Worm (Caenorhabditis elegans): ENCODE data around the gene F14B8.4.

Gene F14B8.4

DNA sequence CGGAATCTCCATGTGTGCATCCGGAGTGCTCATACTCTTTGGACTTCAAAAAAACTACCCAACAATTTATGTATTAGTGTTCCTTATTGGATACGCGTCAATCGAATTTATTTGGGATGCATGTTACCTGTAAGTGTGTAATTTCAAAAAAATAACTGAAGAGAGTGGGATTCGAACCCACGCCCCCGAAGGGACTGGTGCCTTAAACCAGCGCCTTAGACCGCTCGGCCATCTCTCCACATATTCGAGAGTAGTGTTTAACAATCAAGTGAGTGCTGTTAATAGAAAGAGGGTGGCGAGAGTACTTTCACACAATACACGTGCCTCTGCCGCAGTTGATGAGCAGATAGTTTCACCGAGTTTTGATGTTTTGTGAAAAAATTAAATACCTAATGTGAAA is 3.2 kb upstream of the F14B8.4 start (continued):
- TF ChIP-seq dpl-1 (GFP tag; optimal IDR thresholded peaks at IDR 0.05), result no peak
- TF ChIP-seq nhr-25 (tag; optimal IDR thresholded peaks at IDR 0.05; ENCODE audit: borderline replicate concordance, insufficient read depth), result no peak
- no peak for TF ChIP-seq spr-3 (GFP tag; optimal IDR thresholded peaks at IDR 0.05)
- peak; percentile 76 for TF ChIP-seq ZK337.2 (GFP tag; IDR thresholded peaks at IDR 0.05)
- TF ChIP-seq ceh-82 (tag; optimal IDR thresholded peaks at IDR 0.05), result no peak
- peak; percentile 87 for TF ChIP-seq F26F4.8 (GFP tag; conservative IDR thresholded peaks at IDR 0.05)
- TF ChIP-seq nhr-28 (tag; optimal IDR thresholded peaks at IDR 0.05), result peak; percentile 56
- TF ChIP-seq duxl-1 (tag; optimal IDR thresholded peaks at IDR 0.05; ENCODE audit: poor library complexity), result peak; percentile 80
- TF ChIP-seq dmd-9 (GFP tag; IDR thresholded peaks at IDR 0.05), result peak; percentile 74
- no peak for TF ChIP-seq ces-1 (GFP tag; optimal IDR thresholded peaks at IDR 0.05)

DNA sequence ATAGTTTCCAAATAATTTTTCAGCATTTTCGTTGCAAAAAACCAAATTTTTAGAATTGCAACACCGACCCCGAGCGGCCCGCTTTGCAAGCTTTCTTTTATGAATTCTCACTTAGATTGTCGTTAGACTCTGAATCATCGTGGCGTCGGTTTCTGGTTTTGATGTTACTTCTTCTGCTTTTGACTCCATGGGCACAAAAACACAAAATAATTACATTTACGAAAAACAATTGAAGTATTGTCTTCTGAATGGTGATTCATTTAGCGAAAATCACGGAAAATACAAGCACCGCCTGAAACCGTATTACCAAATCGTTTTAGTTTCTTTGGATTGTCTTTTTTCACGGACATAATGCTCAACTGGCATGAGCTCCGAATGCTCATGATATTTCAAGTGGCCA is 1.3 kb upstream of the F14B8.4 start, which contains the start of gene pes-23:
Gene pes-23, plus strand, starts transcription at position 301 of the 400 bp plus-strand sequence.
- TF ChIP-seq nhr-76 (tag; optimal IDR thresholded peaks at IDR 0.05) (no peak), Y75B8A.6 (GFP tag; IDR thresholded peaks at IDR 0.05) (no peak), saeg-2 (GFP tag; IDR thresholded peaks at IDR 0.05) (no peak), lin-1 (GFP tag; IDR thresholded peaks at IDR 0.05) (no peak), daf-19 (GFP tag; conservative IDR thresholded peaks at IDR 0.05) (no peak), mdt-29 (GFP tag; IDR thresholded peaks at IDR 0.05) (no peak), lin-13 (GFP tag; optimal IDR thresholded peaks at IDR 0.05) (no peak), fkh-10 (GFP tag; optimal IDR thresholded peaks at IDR 0.05) (no peak)

DNA sequence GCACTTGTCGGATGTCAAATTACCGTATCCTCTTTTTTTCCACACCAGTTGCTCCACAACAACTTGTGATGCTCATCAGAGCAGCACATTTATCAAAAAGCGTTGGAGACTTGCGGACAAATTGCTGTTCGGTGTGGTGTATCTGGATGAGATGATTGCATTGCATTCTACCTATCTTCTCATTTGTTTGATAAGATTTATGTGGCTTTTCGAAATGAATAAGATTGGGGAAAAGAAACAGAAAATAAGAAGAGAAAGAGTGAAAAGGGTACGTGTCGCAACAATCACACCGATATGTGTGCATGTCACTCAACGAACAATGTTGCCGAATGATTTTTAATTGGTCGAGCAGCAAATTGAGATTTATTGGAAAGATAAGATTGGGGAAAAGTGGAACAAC is 5.6 kb downstream of the F14B8.4 start:
- TF ChIP-seq F37D6.2 (tag; optimal IDR thresholded peaks at IDR 0.05), result no peak
- no peak for TF ChIP-seq skn-1 (tag; optimal IDR thresholded peaks at IDR 0.05)
- TF ChIP-seq daf-16 (GFP tag; optimal IDR thresholded peaks at IDR 0.05), result peak in 1 of 2 experiments; percentile 36
- TF ChIP-seq daf-16 (tag; optimal IDR thresholded peaks at IDR 0.05), result no peak
- TF ChIP-seq nhr-11 (tag; optimal IDR thresholded peaks at IDR 0.05), result peak; percentile 50
- TF ChIP-seq unc-62 (GFP tag; optimal IDR thresholded peaks at IDR 0.05 in 1 of 2), result peak in 1 of 2 experiments; percentile 82
- no peak for TF ChIP-seq unc-62 (tag; optimal IDR thresholded peaks at IDR 0.05)

DNA sequence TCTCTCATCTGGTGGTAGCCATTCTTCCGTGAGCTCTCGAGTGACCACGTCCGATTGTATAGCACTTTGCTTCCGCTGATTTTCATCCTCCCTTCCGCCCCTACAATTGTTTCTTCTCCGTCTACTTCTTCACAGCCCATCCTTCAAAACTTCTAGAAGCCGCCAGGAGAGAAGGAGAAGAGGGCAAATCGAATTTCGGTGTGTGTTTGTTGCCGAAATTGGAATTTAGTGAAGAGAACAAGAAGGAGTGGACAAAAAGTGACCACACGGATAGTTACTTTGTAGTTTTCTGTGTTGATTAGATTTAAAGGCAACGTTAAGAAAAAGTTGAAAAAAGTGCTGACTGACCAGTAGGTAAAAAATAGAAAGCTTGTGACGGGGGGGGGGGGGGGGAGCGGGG is 6.7 kb downstream of the F14B8.4 start:
- TF ChIP-seq T20F7.1 (GFP tag; optimal IDR thresholded peaks at IDR 0.05), result no peak
- TF ChIP-seq hmg-1.1 (GFP tag; IDR thresholded peaks at IDR 0.05), result no peak
- TF ChIP-seq nhr-10 (tag; optimal IDR thresholded peaks at IDR 0.05), result no peak

DNA sequence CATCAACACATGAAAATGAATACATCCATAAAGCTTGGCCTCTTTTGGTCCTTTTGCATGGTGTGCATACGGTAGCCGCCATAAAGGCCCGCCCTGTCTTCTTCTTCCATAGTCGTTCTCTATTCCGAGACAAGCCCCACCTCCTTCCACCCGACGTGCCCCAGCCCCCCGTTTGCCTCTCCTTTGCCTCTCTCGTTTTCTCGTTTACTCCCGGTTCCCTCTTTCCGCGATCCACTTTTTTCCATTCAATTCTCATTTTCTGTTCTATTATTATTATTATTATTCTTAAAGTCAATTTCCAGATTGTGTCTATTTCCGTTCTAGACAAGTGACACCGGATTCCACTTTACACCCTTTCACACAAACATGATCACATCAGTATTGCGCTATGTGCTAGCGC is 10.4 kb downstream of the F14B8.4 start, which contains the start of gene unc-6:
Gene unc-6, plus strand, starts transcription at position 301 of the 400 bp plus-strand sequence.
- TF ChIP-seq daf-19 (GFP tag; conservative IDR thresholded peaks at IDR 0.05) (no peak), madf-9 (GFP tag; conservative IDR thresholded peaks at IDR 0.05) (no peak), lir-3 (tag; optimal IDR thresholded peaks at IDR 0.05) (no peak), dpl-1 (GFP tag; optimal IDR thresholded peaks at IDR 0.05) (no peak), spr-3 (GFP tag; optimal IDR thresholded peaks at IDR 0.05) (no peak), aha-1 (tag) (no peak), nhr-102 (tag; optimal IDR thresholded peaks at IDR 0.05) (no peak), hlh-30 (tag; optimal IDR thresholded peaks at IDR 0.05; ENCODE audit: insufficient read depth) (no peak)

DNA sequence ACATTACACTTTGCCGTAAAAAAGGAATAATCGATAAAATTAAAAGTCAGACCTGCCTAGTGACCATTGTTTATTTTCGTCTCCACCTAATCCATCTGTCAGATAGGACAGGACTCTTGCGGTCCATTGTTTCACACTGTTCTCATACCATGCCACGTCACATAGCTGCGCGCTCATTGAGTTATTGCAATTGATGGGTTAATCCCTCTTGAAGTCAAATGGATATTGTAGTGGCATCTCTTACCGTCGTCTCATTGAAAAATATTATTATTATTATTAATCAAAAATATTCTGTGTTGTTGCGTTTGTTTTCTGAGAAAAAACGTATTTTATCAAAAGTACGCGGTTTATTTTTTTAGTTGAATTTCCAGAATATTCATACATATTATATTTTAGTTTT is 11.5 kb downstream of the F14B8.4 start:
- TF ChIP-seq F26F4.8 (GFP tag; conservative IDR thresholded peaks at IDR 0.05), result no peak
- peak in 1 of 2 experiments; percentile 63 for TF ChIP-seq unc-62 (GFP tag; optimal IDR thresholded peaks at IDR 0.05 in 1 of 2)
- no peak for TF ChIP-seq unc-62 (tag; optimal IDR thresholded peaks at IDR 0.05)
